Worm (Caenorhabditis elegans) whole organism, early embryonic: ENCODE data around the gene C01F1.6.

Experiments used
- ama-1 ChIP-seq: fragments of 150-350 bp; optimal IDR thresholded peaks from 2 replicates; lab custom pipeline; 2014
- ceh-13 ChIP-seq: fragments of 200-800 bp; sonication (Bioruptor generic); optimal IDR thresholded peaks from 2 replicates; lab custom pipeline; 2018; ENCODE audit warnings: mild to moderate bottlenecking, missing genetic modification characterization, missing compliant biosample characterization
- ets-7 ChIP-seq: sonication (generic microtip); optimal IDR thresholded peaks from 2 replicates; lab custom pipeline; 2016; ENCODE audit warnings: missing genotype, missing genetic modification characterization, missing compliant biosample characterization
- flt-1 ChIP-seq: fragments of 200-800 bp; sonication (Bioruptor generic); IDR thresholded peaks from 2 replicates; pipeline ENCODE4 v1.3.6; 2022; ENCODE audit warnings: missing genetic modification characterization, missing compliant biosample characterization
- hmbx-1 ChIP-seq: sonication (generic microtip); optimal IDR thresholded peaks from 2 replicates; lab custom pipeline; 2016; ENCODE audit warnings: mild to moderate bottlenecking, missing genetic modification characterization, missing compliant biosample characterization
- tbx-37 ChIP-seq: fragments of 200-800 bp; sonication (Bioruptor generic); conservative IDR thresholded peaks from 2 replicates; pipeline ENCODE4 v1.3.6; 2022; ENCODE audit warnings: missing genetic modification reagents, missing genetic modification characterization, missing compliant biosample characterization
- tra-4 ChIP-seq: sonication (generic microtip); optimal IDR thresholded peaks from 2 replicates; lab custom pipeline; 2017; ENCODE audit warnings: missing genetic modification characterization, missing compliant biosample characterization

DNA sequence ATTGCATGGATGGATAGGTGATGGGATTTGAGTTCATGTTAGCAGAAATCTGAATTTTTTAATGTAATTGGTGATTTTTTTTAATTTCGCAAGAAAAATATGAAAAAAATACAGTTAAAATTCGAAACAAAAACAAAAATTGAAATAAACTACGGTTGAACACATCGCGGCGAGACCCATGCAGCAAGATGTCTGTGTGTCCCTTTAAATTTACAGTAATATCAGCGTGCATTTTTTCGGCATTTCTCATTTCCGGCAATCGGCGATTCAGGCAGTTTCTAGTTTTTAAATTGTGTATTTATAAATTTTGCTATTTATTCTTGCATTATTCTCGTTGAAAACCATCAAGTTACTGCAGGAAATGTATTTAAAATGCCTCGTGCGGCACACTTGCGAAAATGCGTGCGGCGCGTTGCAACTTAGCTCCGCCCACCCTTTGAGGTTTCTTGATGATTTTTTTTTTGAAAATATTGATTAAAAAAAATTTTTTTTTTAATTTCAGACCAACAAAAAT lies 50.3 kb downstream of the C01F1.6 start, which contains the start of the genes fbxc-44 and C16A11.2:
- TF ChIP-seq ama-1 (lab: Kevin White, UChicago) (no peak), tra-4 (tag; lab: Kevin White, UChicago) (peak; percentile 15), ets-7 (tag; lab: Kevin White, UChicago) (no peak), tbx-37 (GFP tag; lab: Robert Waterston, UW) (peak; percentile 74), hmbx-1 (tag; lab: Kevin White, UChicago) (peak; percentile 11), flt-1 (GFP tag; lab: Robert Waterston, UW) (peak; percentile 68), ceh-13 (GFP tag; lab: Kevin White, UChicago) (peak; percentile 48)
